Fruit fly (Drosophila melanogaster) whole organism, prepupa: ENCODE results near the gene Bub1.

Experiments used
- CG10631 ChIP-seq: fragments of 200-800 bp; sonication (Bioruptor generic); optimal IDR thresholded peaks from 2 replicates; lab custom pipeline; 2016; ENCODE audit warnings: missing biosample characterization, missing genetic modification characterization
- CG10669 ChIP-seq: fragments of 200-800 bp; sonication (Bioruptor generic); optimal IDR thresholded peaks from 3 replicates; lab custom pipeline; 2018; ENCODE audit warnings: missing biosample characterization, mild to moderate bottlenecking, missing genetic modification characterization, moderate library complexity
- CG11902 ChIP-seq: fragments of 200-800 bp; sonication (Bioruptor generic); optimal IDR thresholded peaks from 3 replicates; lab custom pipeline; 2016; ENCODE audit warnings: missing biosample characterization, missing genetic modification characterization
- CG15336 ChIP-seq: fragments of 200-800 bp; sonication (Bioruptor generic); IDR thresholded peaks from 2 replicates; pipeline ENCODE4 v1.3.6; 2022; ENCODE audit warnings: missing biosample characterization, missing genetic modification characterization
- CG1621 ChIP-seq: fragments of 200-800 bp; sonication (Bioruptor generic); optimal IDR thresholded peaks from 3 replicates; lab custom pipeline; 2018; ENCODE audit warnings: missing biosample characterization, mild to moderate bottlenecking, missing genetic modification characterization
- CG16779 ChIP-seq: fragments of 200-800 bp; sonication (Bioruptor generic); optimal IDR thresholded peaks from 3 replicates; lab custom pipeline; 2017; ENCODE audit warnings: missing biosample characterization, mild to moderate bottlenecking, missing genetic modification characterization
- CG32006 ChIP-seq: fragments of 200-800 bp; sonication (Bioruptor generic); optimal IDR thresholded peaks from 3 replicates; lab custom pipeline; 2017; ENCODE audit warnings: missing biosample characterization, mild to moderate bottlenecking, missing genetic modification characterization
- CG34406 ChIP-seq: fragments of 200-800 bp; sonication (Bioruptor generic); optimal IDR thresholded peaks from 3 replicates; lab custom pipeline; 2016; ENCODE audit warnings: missing biosample characterization, missing genetic modification characterization
- CG6163 ChIP-seq: fragments of 200-800 bp; sonication (Bioruptor generic); IDR thresholded peaks from 3 replicates; pipeline ENCODE4 v1.3.6; 2022; ENCODE audit warnings: missing biosample characterization, missing genetic modification characterization
- CG6792 ChIP-seq: fragments of 200-800 bp; sonication (Bioruptor generic); optimal IDR thresholded peaks from 3 replicates; lab custom pipeline; 2016; ENCODE audit warnings: missing biosample characterization, missing genetic modification characterization
- CG6808 ChIP-seq: fragments of 200-800 bp; sonication (Bioruptor generic); optimal IDR thresholded peaks from 3 replicates; lab custom pipeline; 2017; ENCODE audit warnings: missing biosample characterization, missing genetic modification characterization, mild to moderate bottlenecking, moderate library complexity, missing genetic modification reagents
- CG6854 ChIP-seq: fragments of 200-800 bp; sonication (Bioruptor generic); optimal IDR thresholded peaks from 2 replicates; lab custom pipeline; 2017; ENCODE audit warnings: missing biosample characterization, mild to moderate bottlenecking, missing genetic modification characterization
- CG7368 ChIP-seq: fragments of 200-800 bp; sonication (Bioruptor generic); optimal IDR thresholded peaks from 3 replicates; lab custom pipeline; 2016; ENCODE audit warnings: missing biosample characterization, missing genetic modification characterization
- CG8119 ChIP-seq: fragments of 200-800 bp; sonication (Bioruptor generic); IDR thresholded peaks from 3 replicates; pipeline ENCODE4 v1.3.6; 2022; ENCODE audit warnings: missing biosample characterization, missing genetic modification characterization
- CG8319 ChIP-seq: fragments of 200-800 bp; sonication (Bioruptor generic); optimal IDR thresholded peaks from 3 replicates; lab custom pipeline; 2016; ENCODE audit warnings: missing biosample characterization, missing genetic modification characterization
- CG8632 ChIP-seq: fragments of 200-800 bp; sonication (Bioruptor generic); optimal IDR thresholded peaks from 3 replicates; lab custom pipeline; 2016; ENCODE audit warnings: missing biosample characterization, missing genetic modification characterization
- CG9139 ChIP-seq: fragments of 200-800 bp; sonication (Bioruptor generic); optimal IDR thresholded peaks from 3 replicates; lab custom pipeline; 2017; ENCODE audit warnings: missing biosample characterization, mild to moderate bottlenecking, missing genetic modification characterization
- Eip75B ChIP-seq: fragments of 200-800 bp; sonication (Bioruptor generic); optimal IDR thresholded peaks from 3 replicates; lab custom pipeline; 2016; ENCODE audit warnings: missing biosample characterization, missing genetic modification characterization
- Eip93F ChIP-seq: fragments of 200-800 bp; sonication (Bioruptor generic); optimal IDR thresholded peaks from 2 replicates; lab custom pipeline; 2016; ENCODE audit warnings: missing biosample characterization, mild to moderate bottlenecking, missing genetic modification characterization
- Ets21C ChIP-seq: fragments of 200-800 bp; sonication (Bioruptor generic); optimal IDR thresholded peaks from 3 replicates; lab custom pipeline; 2016; ENCODE audit warnings: missing biosample characterization, missing genetic modification characterization
- Ets96B ChIP-seq: fragments of 200-800 bp; optimal IDR thresholded peaks from 2 replicates; lab custom pipeline; 2019; ENCODE audit warnings: missing biosample characterization, mild to moderate bottlenecking, missing genetic modification characterization, moderate library complexity
- Hr4 ChIP-seq: fragments of 200-800 bp; sonication (Bioruptor generic); optimal IDR thresholded peaks from 3 replicates; lab custom pipeline; 2016; ENCODE audit warnings: missing biosample characterization, missing genetic modification characterization
- OdsH ChIP-seq: fragments of 200-800 bp; sonication (Bioruptor generic); optimal IDR thresholded peaks from 3 replicates; lab custom pipeline; 2016; ENCODE audit warnings: missing biosample characterization, missing genetic modification characterization
- Sox102F ChIP-seq: fragments of 200-800 bp; sonication (Bioruptor generic); optimal IDR thresholded peaks from 2 replicates; lab custom pipeline; 2016; ENCODE audit warnings: missing biosample characterization, mild to moderate bottlenecking, missing genetic modification characterization
- achi ChIP-seq: fragments of 200-800 bp; sonication (Bioruptor generic); optimal IDR thresholded peaks from 3 replicates; lab custom pipeline; 2016; ENCODE audit warnings: missing biosample characterization, missing genetic modification characterization
- acj6 ChIP-seq: fragments of 200-800 bp; sonication (Bioruptor generic); optimal IDR thresholded peaks from 3 replicates; lab custom pipeline; 2016; ENCODE audit warnings: missing biosample characterization, missing genetic modification characterization
- dac ChIP-seq: fragments of 200-800 bp; sonication (Bioruptor generic); optimal IDR thresholded peaks from 2 replicates; lab custom pipeline; 2017; ENCODE audit warnings: missing biosample characterization, mild to moderate bottlenecking, missing genetic modification characterization
- dsx ChIP-seq: fragments of 200-800 bp; optimal IDR thresholded peaks from 3 replicates; lab custom pipeline; 2019; ENCODE audit warnings: missing biosample characterization, mild to moderate bottlenecking, missing genetic modification characterization, moderate library complexity; ENCODE audit not compliant: poor library complexity, severe bottlenecking
- fd59A ChIP-seq: fragments of 200-800 bp; sonication (Bioruptor generic); optimal IDR thresholded peaks from 2 replicates; lab custom pipeline; 2017; ENCODE audit warnings: missing biosample characterization, mild to moderate bottlenecking, missing genetic modification characterization, missing genetic modification reagents
- fkh ChIP-seq: fragments of 200-800 bp; sonication (Bioruptor generic); optimal IDR thresholded peaks from 3 replicates; lab custom pipeline; 2017; ENCODE audit warnings: missing biosample characterization, mild to moderate bottlenecking, missing genetic modification characterization, moderate library complexity
- lz ChIP-seq: fragments of 200-800 bp; sonication (Bioruptor generic); optimal IDR thresholded peaks from 3 replicates; lab custom pipeline; 2016; ENCODE audit warnings: missing biosample characterization, missing genetic modification characterization
- pdm3 ChIP-seq: fragments of 200-800 bp; sonication (Bioruptor generic); optimal IDR thresholded peaks from 3 replicates; lab custom pipeline; 2016; ENCODE audit warnings: missing biosample characterization, missing genetic modification characterization
- ss ChIP-seq, 2 experiments: fragments of 200-800 bp; sonication (Bioruptor generic); optimal IDR thresholded peaks; 2 replicates in 1 of 2; 3 replicates in 1 of 2; lab custom pipeline; 2017 to 2018; ENCODE audit warnings: mild to moderate bottlenecking in 2 of 2, missing biosample characterization in 2 of 2, missing genetic modification characterization in 2 of 2, moderate library complexity in 1 of 2
- svp ChIP-seq: fragments of 200-800 bp; sonication (Bioruptor generic); peaks from one replicate; lab custom pipeline; 2016; ENCODE audit warnings: missing biosample characterization, missing genetic modification characterization
- topi ChIP-seq: fragments of 200-800 bp; sonication (Bioruptor generic); optimal IDR thresholded peaks from 3 replicates; lab custom pipeline; 2016; ENCODE audit warnings: missing biosample characterization, missing genetic modification characterization
- vri ChIP-seq: fragments of 200-800 bp; sonication (Bioruptor generic); optimal IDR thresholded peaks from 3 replicates; lab custom pipeline; 2016; ENCODE audit warnings: missing biosample characterization, mild to moderate bottlenecking, missing genetic modification characterization

Gene Bub1

dm6 chr2L:5256036-5256846 lies 22.4 kb upstream of the Bub1 start (continued):
- TF ChIP-seq CG7368 (GFP tag; lab: Kevin White, UChicago) (peak; percentile 64), CG9139 (GFP tag; lab: Kevin White, UChicago) (peak; percentile 12), Ets21C (GFP tag; lab: Kevin White, UChicago) (peak; percentile 63), CG11902 (GFP tag; lab: Kevin White, UChicago) (peak; percentile 56), CG6808 (GFP tag; lab: Kevin White, UChicago) (peak; percentile 49), CG34406 (GFP tag; lab: Kevin White, UChicago) (peak; percentile 61), Eip93F (GFP tag; lab: Kevin White, UChicago) (peak; percentile 84), topi (GFP tag; lab: Kevin White, UChicago) (peak; percentile 84), CG10631 (peak; percentile 51), Hr4 (GFP tag; lab: Kevin White, UChicago) (peak; percentile 51), Eip75B (peak; percentile 53), Sox102F (GFP tag; lab: Kevin White, UChicago) (peak; percentile 86), fkh (GFP tag; lab: Kevin White, UChicago) (peak; percentile 90), acj6 (peak; percentile 78), CG8632 (GFP tag; lab: Kevin White, UChicago) (peak; percentile 64), CG8119 (GFP tag; lab: Robert Waterston, UW) (peak; percentile 44; the same call in 1 of the 3 replicates), fd59A (GFP tag; lab: Kevin White, UChicago) (peak; percentile 3), CG32006 (GFP tag; lab: Kevin White, UChicago) (peak; percentile 26), OdsH (peak; percentile 68), lz (peak; percentile 84), dsx (GFP tag; lab: Kevin White, UChicago) (peak; percentile 55), CG1621 (peak; percentile 9), CG6792 (peak; percentile 61), pdm3 (GFP tag; lab: Kevin White, UChicago) (peak; percentile 72), Ets96B (peak; percentile 74), dac (GFP tag; lab: Kevin White, UChicago) (no peak)

dm6 chr2L:5259076-5259843 lies 19.4 kb upstream of the Bub1 start:
- TF ChIP-seq Sox102F (GFP tag; lab: Kevin White, UChicago) (peak; percentile 13), CG6792 (no peak), CG6808 (GFP tag; lab: Kevin White, UChicago) (peak; percentile 23), CG6854 (peak; percentile 3), CG15336 (no peak), ss (GFP tag; optimal IDR thresholded peaks at IDR 0.05; lab: Kevin White, UChicago) (peak; percentile 41 to 77), CG10669 (no peak), CG16779 (tag; lab: Kevin White, UChicago) (no peak), dac (GFP tag; lab: Kevin White, UChicago) (no peak), vri (peak; percentile 66), svp (GFP tag; lab: Kevin White, UChicago) (no peak), achi (GFP tag; lab: Kevin White, UChicago) (no peak), dsx (GFP tag; lab: Kevin White, UChicago) (peak; percentile 35), CG6163 (GFP tag; lab: Robert Waterston, UW) (0 out of 3 replicates have a peak, but pooled peaks have one; percentile 29), CG1621 (peak; percentile 11), CG8319 (GFP tag; lab: Kevin White, UChicago) (no peak), Hr4 (GFP tag; lab: Kevin White, UChicago) (no peak)
